Fruit fly (Drosophila melanogaster): ENCODE results near the gene CG14691.

DNA sequence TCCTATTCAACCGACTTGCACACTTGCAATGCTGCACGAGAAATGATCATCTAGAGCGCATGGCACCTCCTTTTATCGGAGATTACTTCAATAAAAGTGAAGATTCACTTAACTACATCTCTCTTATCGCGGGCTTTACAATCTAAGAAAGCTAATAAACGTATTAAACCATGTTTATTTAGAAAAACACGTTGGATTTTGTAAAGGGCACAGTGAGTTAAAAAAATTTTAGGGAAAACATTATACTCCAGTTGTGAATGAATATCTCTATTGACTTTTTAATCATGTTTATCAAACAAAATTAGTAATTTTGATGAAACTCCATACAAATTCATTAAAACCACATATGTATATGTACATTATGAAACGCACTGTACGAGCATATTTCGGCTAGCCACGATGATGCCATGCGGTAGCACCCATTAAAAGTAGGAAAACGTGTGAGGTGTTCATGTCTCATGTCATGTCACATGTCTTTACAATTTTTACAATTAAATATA lies 4.0 kb upstream of the CG14691 start, which contains the start of gene CG31272:
- TF ChIP-seq pan (optimal IDR thresholded peaks at IDR 0.05) (no peak), CG8478 (optimal IDR thresholded peaks at IDR 0.05) (no peak), psq (optimal IDR thresholded peaks at IDR 0.05) (no peak)

Measured in whole organism.